Worm (Caenorhabditis elegans): Measurements from ENCODE around the gene C07E3.9.

C07E3.9 gene

ce11 chrII:10350487-10350886 is at the start of gene C07E3.9:
Gene C07E3.9 (plus strand): TSS chrII:10350756.
- TF ChIP-seq dmd-9 (GFP tag; IDR thresholded peaks at IDR 0.05) (no peak), aha-1 (tag) (peak; percentile 91), dmd-6 (GFP tag; IDR thresholded peaks at IDR 0.05) (no peak), unc-39 (tag; optimal IDR thresholded peaks at IDR 0.05) (no peak), ama-1 (optimal IDR thresholded peaks at IDR 0.05) (no peak), nhr-76 (tag; optimal IDR thresholded peaks at IDR 0.05) (no peak), mes-2 (tag; optimal IDR thresholded peaks at IDR 0.05; ENCODE audit: poor library complexity, severe bottlenecking) (peak; percentile 19), tra-1 (GFP tag; IDR thresholded peaks at IDR 0.05) (no peak), ceh-82 (tag; optimal IDR thresholded peaks at IDR 0.05) (no peak), nhr-111 (GFP tag; optimal IDR thresholded peaks at IDR 0.05) (no peak), lin-29 (GFP tag; IDR thresholded peaks at IDR 0.05) (no peak), Y48G9A.11 (GFP tag; IDR thresholded peaks at IDR 0.05) (peak; percentile 65; the same call in 1 of the 2 replicates), mep-1 (tag; optimal IDR thresholded peaks at IDR 0.05) (no peak), T26A8.4 (GFP tag; IDR thresholded peaks at IDR 0.05) (no peak), set-16 (GFP tag; IDR thresholded peaks at IDR 0.05) (no peak), T20F7.1 (GFP tag; optimal IDR thresholded peaks at IDR 0.05) (peak; percentile 94), saeg-2 (GFP tag; IDR thresholded peaks at IDR 0.05) (no peak), dpl-1 (GFP tag; optimal IDR thresholded peaks at IDR 0.05) (peak; percentile 91), pha-4 (GFP tag; IDR thresholded peaks at IDR 0.05) (no peak), pha-4 (tag; optimal IDR thresholded peaks at IDR 0.05) (no peak), mdl-1 (tag; optimal IDR thresholded peaks at IDR 0.05) (no peak), ceh-28 (tag; optimal IDR thresholded peaks at IDR 0.05) (no peak), attf-4 (tag; optimal IDR thresholded peaks at IDR 0.05) (no peak), nhr-28 (tag; optimal IDR thresholded peaks at IDR 0.05) (no peak), daf-12 (tag; optimal IDR thresholded peaks at IDR 0.05) (no peak), Y5F2A.4 (GFP tag; optimal IDR thresholded peaks at IDR 0.05) (no peak), nhr-48 (tag; optimal IDR thresholded peaks at IDR 0.05) (no peak), lin-1 (GFP tag; IDR thresholded peaks at IDR 0.05) (no peak), nhr-41 (GFP tag; IDR thresholded peaks at IDR 0.05) (no peak), unc-62 (GFP tag; optimal IDR thresholded peaks at IDR 0.05 in 1 of 2) (no peak), unc-62 (tag; optimal IDR thresholded peaks at IDR 0.05) (no peak), madf-9 (GFP tag; conservative IDR thresholded peaks at IDR 0.05) (no peak), D1046.2 (GFP tag; IDR thresholded peaks at IDR 0.05) (no peak), dmd-8 (GFP tag; IDR thresholded peaks at IDR 0.05) (no peak)

- TF ChIP-seq Y48G9A.11 (GFP tag; IDR thresholded peaks at IDR 0.05) (peak; percentile 53; the same call in 1 of the 2 replicates), tra-1 (GFP tag; IDR thresholded peaks at IDR 0.05) (peak; percentile 51; the same call in 1 of the 2 replicates), nhr-25 (tag; optimal IDR thresholded peaks at IDR 0.05; ENCODE audit: borderline replicate concordance, insufficient read depth) (peak; percentile 27), ces-1 (GFP tag; optimal IDR thresholded peaks at IDR 0.05) (no peak), mes-2 (tag; optimal IDR thresholded peaks at IDR 0.05; ENCODE audit: poor library complexity, severe bottlenecking) (peak; percentile 87), nhr-76 (tag; optimal IDR thresholded peaks at IDR 0.05) (no peak), dmd-6 (GFP tag; IDR thresholded peaks at IDR 0.05) (peak; percentile 65), ceh-32 (tag; optimal IDR thresholded peaks at IDR 0.05; ENCODE audit: poor library complexity) (no peak), hlh-30 (tag; optimal IDR thresholded peaks at IDR 0.05; ENCODE audit: insufficient read depth) (peak; percentile 43), Y5F2A.4 (GFP tag; optimal IDR thresholded peaks at IDR 0.05) (peak; percentile 27), spr-1 (tag; optimal IDR thresholded peaks at IDR 0.05) (peak; percentile 52), F49E8.2 (tag; optimal IDR thresholded peaks at IDR 0.05; ENCODE audit: borderline replicate concordance) (peak; percentile 4), attf-4 (tag; optimal IDR thresholded peaks at IDR 0.05) (no peak), mxl-2 (GFP tag; conservative IDR thresholded peaks at IDR 0.05) (no peak), T26A8.4 (GFP tag; IDR thresholded peaks at IDR 0.05) (peak; percentile 74), snpc-4 (tag; optimal IDR thresholded peaks at IDR 0.05) (no peak), F44E2.7 (GFP tag; IDR thresholded peaks at IDR 0.05) (no peak), ceh-28 (tag; optimal IDR thresholded peaks at IDR 0.05) (no peak), daf-12 (tag; optimal IDR thresholded peaks at IDR 0.05) (no peak), fos-1 (tag; optimal IDR thresholded peaks at IDR 0.05) (no peak), ztf-7 (tag; optimal IDR thresholded peaks at IDR 0.05) (peak; percentile 25), ZK337.2 (GFP tag; IDR thresholded peaks at IDR 0.05) (0 out of 2 replicates have a peak, but pooled peaks have one; percentile 46), mep-1 (tag; optimal IDR thresholded peaks at IDR 0.05) (peak; percentile 73), fkh-10 (GFP tag; optimal IDR thresholded peaks at IDR 0.05) (peak; percentile 4), lim-7 (GFP tag; IDR thresholded peaks at IDR 0.05) (no peak), hmg-1.1 (GFP tag; IDR thresholded peaks at IDR 0.05) (peak; percentile 79), aly-2 (tag; optimal IDR thresholded peaks at IDR 0.05) (no peak), ctbp-1 (GFP tag; IDR thresholded peaks at IDR 0.05) (peak; percentile 59; the same call in 1 of the 2 replicates)
Measured at ce11 chrII:10300954-10301353, 49.6 kb upstream of the C07E3.9 start, which contains the start of gene mdt-22. Gene mdt-22 (plus strand): TSS chrII:10301216.
